Worm (Caenorhabditis elegans) whole organism, young adult: Measurements from ENCODE around the gene sec-23.

Experiments
- Y53G8AR.9 ChIP-seq: fragments of 200-800 bp; sonication (Bioruptor generic); conservative IDR thresholded peaks from 2 replicates; pipeline ENCODE4 v1.3.6; 2022; ENCODE audit warnings: missing genetic modification reagents, missing genetic modification characterization, missing compliant biosample characterization
- Y67H2A.10 ChIP-seq: fragments of 200-800 bp; sonication (Bioruptor generic); conservative IDR thresholded peaks from 2 replicates; pipeline ENCODE4 v1.3.6; 2022; ENCODE audit warnings: missing genetic modification reagents, missing genetic modification characterization, missing compliant biosample characterization
- efl-1 ChIP-seq: fragments of 150-350 bp; optimal IDR thresholded peaks from 2 replicates; lab custom pipeline; 2014; ENCODE audit warnings: missing biosample characterization, missing genetic modification reagents, missing genetic modification characterization
- rpc-1 ChIP-seq, 2 experiments: fragments of 150-350 bp in 1 of 2; sonication (generic microtip) in 1 of 2; optimal IDR thresholded peaks; 2 replicates each; lab custom pipeline; 2014 to 2018; ENCODE audit warnings: missing biosample characterization in 1 of 2, missing genetic modification characterization in 1 of 2, missing genetic modification reagents in 1 of 2, missing genotype in 1 of 2
- snpc-4 ChIP-seq, 5 experiments: fragments of 150-350 bp in 1 of 5; sonication (generic microtip) in 4 of 5; optimal IDR thresholded peaks; 2 replicates each; lab custom pipeline; 2014 to 2018; ENCODE audit warnings: missing genetic modification characterization in 5 of 5, missing biosample characterization in 3 of 5, antibody characterized with exemption in 2 of 5, mild to moderate bottlenecking in 2 of 5, missing compliant biosample characterization in 2 of 5, missing genotype in 2 of 5, moderate library complexity in 2 of 5, missing genetic modification reagents in 1 of 5

DNA sequence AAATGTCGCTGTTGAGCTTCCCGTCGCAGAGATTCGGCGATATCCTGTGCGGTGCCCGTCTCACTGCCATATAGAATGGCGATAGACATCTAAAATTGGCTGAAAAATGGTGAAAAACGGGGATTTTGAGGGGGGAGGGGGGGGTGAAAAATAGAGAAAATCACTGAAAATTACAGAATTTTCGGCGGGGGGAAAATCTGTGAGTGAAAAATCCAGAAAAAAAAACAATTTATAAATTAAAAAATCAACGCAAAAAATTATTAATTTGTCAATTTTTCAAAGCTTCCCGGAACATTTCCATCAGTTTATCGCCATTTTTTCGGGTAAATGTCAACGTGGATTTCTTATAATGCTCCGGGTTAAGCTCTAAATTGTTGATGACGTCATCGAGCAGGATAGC is 3.4 kb upstream of the sec-23 start, which contains the start of gene fre-1:
- TF ChIP-seq snpc-4 (GFP tag; optimal IDR thresholded peaks at IDR 0.05; lab: Kevin White, UChicago) (no peak), snpc-4 (tag; optimal IDR thresholded peaks at IDR 0.05; lab: Kevin White, UChicago) (no peak), Y67H2A.10 (no peak), Y53G8AR.9 (GFP tag; lab: Robert Waterston, UW) (no peak), efl-1 (GFP tag; lab: Kevin White, UChicago) (no peak), rpc-1 (optimal IDR thresholded peaks at IDR 0.05; lab: Kevin White, UChicago) (no peak), rpc-1 (tag; optimal IDR thresholded peaks at IDR 0.05; lab: Kevin White, UChicago) (no peak)
